Worm (Caenorhabditis elegans) whole organism, L4 larva: ENCODE data around the gene H10D18.5.
A peak's percentile ranks its signal among the peaks of the same experiment; 100 is the strongest.

Source experiments
- aha-1 ChIP-seq: fragments of 150-350 bp; peaks from one replicate; lab custom pipeline; 2014; ENCODE audit warnings: missing biosample characterization, missing genetic modification characterization
- lim-7 ChIP-seq: fragments of 200-800 bp; sonication (Bioruptor generic); IDR thresholded peaks from 2 replicates; pipeline ENCODE4 v1.3.6; 2022; ENCODE audit warnings: missing genetic modification characterization, missing compliant biosample characterization
- lsy-2 ChIP-seq, 2 experiments: fragments of 150-350 bp in 1 of 2; sonication (generic microtip) in 1 of 2; optimal IDR thresholded peaks; 2 replicates each; lab custom pipeline; 2014 to 2017; ENCODE audit warnings: missing biosample characterization in 2 of 2, missing genetic modification characterization in 2 of 2
- mep-1 ChIP-seq: fragments of 150-350 bp; sonication (generic microtip); optimal IDR thresholded peaks from 3 replicates; lab custom pipeline; 2014; ENCODE audit warnings: missing biosample characterization, missing genetic modification characterization
- skn-1 ChIP-seq: fragments of 150-350 bp; optimal IDR thresholded peaks from 2 replicates; lab custom pipeline; 2014; ENCODE audit warnings: missing biosample characterization, missing genetic modification characterization
- spr-1 ChIP-seq: sonication (generic microtip); optimal IDR thresholded peaks from 2 replicates; lab custom pipeline; 2016; ENCODE audit warnings: mild to moderate bottlenecking, missing genetic modification characterization, missing compliant biosample characterization
- unc-39 ChIP-seq: sonication (generic microtip); optimal IDR thresholded peaks from 2 replicates; lab custom pipeline; 2017; ENCODE audit warnings: missing biosample characterization, missing genetic modification characterization

ce11 chrV:3874102-3874744, 42.7 kb upstream of the H10D18.5 start, which contains the start of gene nhr-158:
- TF ChIP-seq skn-1 (tag; lab: Kevin White, UChicago): no peak
- TF ChIP-seq unc-39 (tag; lab: Kevin White, UChicago): no peak
- no peak for TF ChIP-seq lsy-2 (tag; optimal IDR thresholded peaks at IDR 0.05; lab: Kevin White, UChicago)
- no peak for TF ChIP-seq mep-1 (tag; lab: Kevin White, UChicago)
- TF ChIP-seq lim-7 (GFP tag; lab: Robert Waterston, UW): no peak
- peak; percentile 42 for TF ChIP-seq aha-1 (tag; lab: Kevin White, UChicago)
- TF ChIP-seq spr-1 (tag; lab: Kevin White, UChicago): no peak
